Fruit fly (Drosophila melanogaster): Measurements from ENCODE around the gene CG32655.

CG32655 gene

DNA sequence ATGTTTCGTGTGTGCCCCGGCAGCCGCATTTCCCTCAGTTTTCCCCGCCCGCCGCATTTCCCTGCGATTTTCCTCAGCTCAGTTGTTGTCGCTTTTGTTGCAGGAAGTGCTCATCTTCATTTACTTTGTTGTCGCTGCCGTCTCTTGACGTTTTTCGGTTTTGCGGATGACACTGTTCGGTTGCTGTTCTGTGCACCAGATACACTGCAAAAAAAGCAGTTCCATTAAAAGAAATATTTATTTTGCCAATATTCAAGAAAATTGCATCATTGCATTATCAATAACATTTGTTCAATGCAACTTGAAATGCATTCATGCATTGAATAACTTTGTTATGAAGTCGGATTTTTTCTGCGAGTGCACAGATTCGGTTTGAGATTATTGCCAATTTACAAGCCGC lies 18.1 kb downstream of the CG32655 start (continued):
- no peak for TF ChIP-seq H2.0 (GFP tag; IDR thresholded peaks at IDR 0.05)
- no peak for TF ChIP-seq lov (optimal IDR thresholded peaks at IDR 0.05)
- 0 out of 3 replicates have a peak, but pooled peaks have one; percentile 55 for TF ChIP-seq lov (GFP tag; IDR thresholded peaks at IDR 0.05)
- peak; percentile 18; the same call in 1 of the 2 replicates for TF ChIP-seq ssp (GFP tag; IDR thresholded peaks at IDR 0.05)
- TF ChIP-seq Myb (GFP tag; optimal IDR thresholded peaks at IDR 0.05), result no peak
- no peak for TF ChIP-seq CG3281 (GFP tag; optimal IDR thresholded peaks at IDR 0.05)
- peak; percentile 35; the same call in 1 of the 2 replicates for TF ChIP-seq onecut (GFP tag; IDR thresholded peaks at IDR 0.05)
- no peak for TF ChIP-seq seq (GFP tag; IDR thresholded peaks at IDR 0.05)
- peak; percentile 56 for TF ChIP-seq CG18262 (tag; optimal IDR thresholded peaks at IDR 0.05)
- TF ChIP-seq Spps (tag; optimal IDR thresholded peaks at IDR 0.05), result peak; percentile 48
- TF ChIP-seq tna (GFP tag; IDR thresholded peaks at IDR 0.05; ENCODE audit: partially characterized antibody), result no peak
- TF ChIP-seq CG2202 (tag; optimal IDR thresholded peaks at IDR 0.05), result peak; percentile 15
- TF ChIP-seq esg (GFP tag; conservative IDR thresholded peaks at IDR 0.05), result 0 out of 2 replicates have a peak, but pooled peaks have one; percentile 16
- no peak for TF ChIP-seq NC2α (GFP tag; optimal IDR thresholded peaks at IDR 0.05)
- no peak for TF ChIP-seq CrebB (tag; optimal IDR thresholded peaks at IDR 0.05)
- TF ChIP-seq gsb-n (tag; optimal IDR thresholded peaks at IDR 0.05), result peak; percentile 57
- TF ChIP-seq CG10321 (GFP tag; IDR thresholded peaks at IDR 0.05), result no peak
- TF ChIP-seq CG8924 (tag; optimal IDR thresholded peaks at IDR 0.05), result peak; percentile 52
- TF ChIP-seq Bteb2 (GFP tag; optimal IDR thresholded peaks at IDR 0.05), result no peak
- 0 out of 3 replicates have a peak, but pooled peaks have one; percentile 24 for TF ChIP-seq CG11695 (GFP tag; IDR thresholded peaks at IDR 0.05)
- TF ChIP-seq scrt (GFP tag; optimal IDR thresholded peaks at IDR 0.05), result no peak
- TF ChIP-seq Taf1 (GFP tag; IDR thresholded peaks at IDR 0.05), result no peak
- peak; percentile 8 for TF ChIP-seq pnt (GFP tag; optimal IDR thresholded peaks at IDR 0.05)
- no peak for TF ChIP-seq CG9817 (tag; optimal IDR thresholded peaks at IDR 0.05)
- TF ChIP-seq CG5953 (GFP tag; IDR thresholded peaks at IDR 0.05), result no peak
- no peak for TF ChIP-seq crp (GFP tag; optimal IDR thresholded peaks at IDR 0.05)
- TF ChIP-seq chinmo (GFP tag; IDR thresholded peaks at IDR 0.05; ENCODE audit: partially characterized antibody), result no peak
- no peak for TF ChIP-seq amos (GFP tag; IDR thresholded peaks at IDR 0.05; ENCODE audit: partially characterized antibody)
- TF ChIP-seq wor (GFP tag; IDR thresholded peaks at IDR 0.05), result no peak
- TF ChIP-seq sens (GFP tag), result peak; percentile 88
- no peak for TF ChIP-seq pb (GFP tag; optimal IDR thresholded peaks at IDR 0.05)
- TF ChIP-seq CG12942 (GFP tag; optimal IDR thresholded peaks at IDR 0.05), result peak; percentile 52
- TF ChIP-seq Adf1 (GFP tag; IDR thresholded peaks at IDR 0.05), result no peak
- peak; percentile 17; the same call in 1 of the 2 replicates for TF ChIP-seq CG32532 (GFP tag; IDR thresholded peaks at IDR 0.05)
- peak; percentile 22 for TF ChIP-seq CG6813 (GFP tag; optimal IDR thresholded peaks at IDR 0.05)
- peak; percentile 24 for TF ChIP-seq oc (tag; optimal IDR thresholded peaks at IDR 0.05)
- TF ChIP-seq CG7928 (GFP tag; optimal IDR thresholded peaks at IDR 0.05), result no peak
- TF ChIP-seq phol (tag; optimal IDR thresholded peaks at IDR 0.05), result peak; percentile 72
- no peak for TF ChIP-seq CG2199 (GFP tag; IDR thresholded peaks at IDR 0.05)
- TF ChIP-seq CG10366 (GFP tag; IDR thresholded peaks at IDR 0.05), result peak; percentile 13; the same call in 1 of the 2 replicates
- TF ChIP-seq MTF-1 (GFP tag; optimal IDR thresholded peaks at IDR 0.05; ENCODE audit: borderline replicate concordance), result no peak
- TF ChIP-seq gfzf (GFP tag; optimal IDR thresholded peaks at IDR 0.05), result no peak
- TF ChIP-seq Dad (GFP tag; optimal IDR thresholded peaks at IDR 0.05), result no peak
- no peak for TF ChIP-seq CTCF (GFP tag; optimal IDR thresholded peaks at IDR 0.05)
- no peak for TF ChIP-seq cato (GFP tag; optimal IDR thresholded peaks at IDR 0.05; ENCODE audit: borderline replicate concordance)
- TF ChIP-seq nau (GFP tag; optimal IDR thresholded peaks at IDR 0.05), result no peak
- no peak for TF ChIP-seq CG10462 (GFP tag; optimal IDR thresholded peaks at IDR 0.05)
- peak; percentile 45 for TF ChIP-seq chn (GFP tag; optimal IDR thresholded peaks at IDR 0.05)
- TF ChIP-seq tio (GFP tag; optimal IDR thresholded peaks at IDR 0.05), result peak; percentile 36
- TF ChIP-seq CG13775 (GFP tag; optimal IDR thresholded peaks at IDR 0.05), result peak; percentile 43
- peak; percentile 79 for TF ChIP-seq Xrp1 (GFP tag; IDR thresholded peaks at IDR 0.05)
- peak; percentile 49 for TF ChIP-seq CG7839 (tag; optimal IDR thresholded peaks at IDR 0.05)

All from whole organism, embryonic.